Worm (Caenorhabditis elegans) whole organism, L4/young adult: Measurements from ENCODE around the gene D1086.17.

Experiments used
- W03F9.2 ChIP-seq: fragments of 150-350 bp; optimal IDR thresholded peaks from 2 replicates; lab custom pipeline; 2014; ENCODE audit warnings: missing biosample characterization, missing genetic modification characterization
- dao-5 ChIP-seq: sonication (generic microtip); optimal IDR thresholded peaks from 2 replicates; lab custom pipeline; 2016; ENCODE audit warnings: missing genotype, missing genetic modification characterization, moderate library complexity, missing compliant biosample characterization
- him-1 ChIP-seq: sonication (generic microtip); optimal IDR thresholded peaks from 2 replicates; lab custom pipeline; 2016; ENCODE audit warnings: missing genotype, missing genetic modification reagents, missing genetic modification characterization, missing compliant biosample characterization

D1086.17 gene

ce11 chrV:14100886-14101285, 33.2 kb downstream of the D1086.17 start, which contains the start of gene D1086.12:
Gene D1086.12 (plus strand): TSS chrV:14101186.
- TF ChIP-seq W03F9.2: no peak
- TF ChIP-seq him-1 (tag; lab: Kevin White, UChicago): no peak
- no peak for TF ChIP-seq dao-5

- TF ChIP-seq dao-5: no peak
- TF ChIP-seq W03F9.2: no peak
- TF ChIP-seq him-1 (tag; lab: Kevin White, UChicago): no peak
Observed at ce11 chrV:14103970-14104369, 36.3 kb downstream of the D1086.17 start, which contains the start of gene D1086.9. Gene D1086.9 (plus strand): TSS chrV:14104270.

ce11 chrV:14107511-14107910, 39.8 kb downstream of the D1086.17 start, which contains the start of gene H39E23.3:
Gene H39E23.3 (plus strand): TSS chrV:14107811.
- TF ChIP-seq him-1 (tag; lab: Kevin White, UChicago) (no peak), dao-5 (no peak), W03F9.2 (no peak)

- no peak for TF ChIP-seq W03F9.2
- no peak for TF ChIP-seq him-1 (tag; lab: Kevin White, UChicago)
- TF ChIP-seq dao-5: no peak
Observed at ce11 chrV:14110042-14110441, 42.4 kb downstream of the D1086.17 start, which contains the start of gene H39E23.2. Gene H39E23.2 (plus strand): TSS chrV:14110342.

- no peak for TF ChIP-seq W03F9.2
- no peak for TF ChIP-seq dao-5
- TF ChIP-seq him-1 (tag; lab: Kevin White, UChicago): no peak
Observed at ce11 chrV:14120674-14121073, 53.0 kb downstream of the D1086.17 start.
